Worm (Caenorhabditis elegans): ENCODE measurements around the gene ZK945.6.

- TF ChIP-seq snpc-4 (GFP tag; optimal IDR thresholded peaks at IDR 0.05) (no peak), snpc-4 (tag; optimal IDR thresholded peaks at IDR 0.05) (no peak), pbrm-1 (GFP tag; IDR thresholded peaks at IDR 0.05) (no peak), Y53F4B.3 (GFP tag; IDR thresholded peaks at IDR 0.05) (no peak), ztf-25 (GFP tag; IDR thresholded peaks at IDR 0.05) (no peak), tbp1 (GFP tag; optimal IDR thresholded peaks at IDR 0.05) (no peak), Y53G8AR.9 (GFP tag; conservative IDR thresholded peaks at IDR 0.05) (no peak), F57A8.1 (GFP tag; optimal IDR thresholded peaks at IDR 0.05) (no peak), ztf-28 (GFP tag; IDR thresholded peaks at IDR 0.05) (no peak)
Observed at ce11 chrII:10094190-10094923, 12.4 kb downstream of the ZK945.6 start, which contains the start of gene lact-2.

Data from whole organism, young adult.